Fruit fly (Drosophila melanogaster) whole organism, adult: ENCODE data around the gene CG10375.
A peak's percentile ranks its signal among the peaks of the same experiment; 100 is the strongest.

Experiments
- CG11617 ChIP-seq: fragments of 200-800 bp; sonication (Bioruptor generic); optimal IDR thresholded peaks from 2 replicates; lab custom pipeline; 2017; ENCODE audit warnings: mild to moderate bottlenecking, missing biosample characterization, missing genetic modification reagents, missing genetic modification characterization
- CG12768 ChIP-seq: fragments of 200-800 bp; sonication (Bioruptor generic); optimal IDR thresholded peaks from 2 replicates; lab custom pipeline; 2017; ENCODE audit warnings: missing biosample characterization, missing genetic modification characterization, mild to moderate bottlenecking, moderate library complexity, missing genetic modification reagents
- CG14711 ChIP-seq: fragments of 200-800 bp; sonication (Bioruptor generic); optimal IDR thresholded peaks from 2 replicates; lab custom pipeline; 2018; ENCODE audit warnings: missing biosample characterization, mild to moderate bottlenecking, missing genetic modification characterization, moderate library complexity
- CG1620 ChIP-seq: fragments of 200-800 bp; sonication (Bioruptor generic); optimal IDR thresholded peaks from 2 replicates; lab custom pipeline; 2016; ENCODE audit warnings: missing biosample characterization, missing genetic modification characterization
- CG33017 ChIP-seq: fragments of 200-800 bp; sonication (Bioruptor generic); optimal IDR thresholded peaks from 2 replicates; lab custom pipeline; 2018; ENCODE audit warnings: missing biosample characterization, mild to moderate bottlenecking, missing genetic modification characterization, moderate library complexity
- CG5204 ChIP-seq: fragments of 200-800 bp; sonication (Bioruptor generic); optimal IDR thresholded peaks from 2 replicates; lab custom pipeline; 2016; ENCODE audit warnings: missing biosample characterization, missing genetic modification characterization
- CG7045 ChIP-seq: fragments of 200-800 bp; sonication (Bioruptor generic); optimal IDR thresholded peaks from 2 replicates; lab custom pipeline; 2017; ENCODE audit warnings: missing biosample characterization, mild to moderate bottlenecking, missing genetic modification characterization
- CG7101 ChIP-seq: fragments of 200-800 bp; sonication (Bioruptor generic); optimal IDR thresholded peaks from 2 replicates; lab custom pipeline; 2018; ENCODE audit warnings: missing biosample characterization, mild to moderate bottlenecking, missing genetic modification characterization, moderate library complexity
- Clk ChIP-seq: fragments of 200-800 bp; sonication (Bioruptor generic); optimal IDR thresholded peaks from 2 replicates; lab custom pipeline; 2017; ENCODE audit warnings: missing biosample characterization, missing genetic modification characterization
- Crg-1 ChIP-seq: fragments of 200-800 bp; sonication (Bioruptor generic); optimal IDR thresholded peaks from 2 replicates; lab custom pipeline; 2016; ENCODE audit warnings: missing biosample characterization, missing genetic modification characterization
- Hr96 ChIP-seq: fragments of 200-800 bp; sonication (Bioruptor generic); optimal IDR thresholded peaks from 2 replicates; lab custom pipeline; 2016; ENCODE audit warnings: missing biosample characterization, missing genetic modification characterization
- Mnt ChIP-seq: fragments of 200-800 bp; sonication (Bioruptor generic); optimal IDR thresholded peaks from 2 replicates; lab custom pipeline; 2016; ENCODE audit warnings: missing biosample characterization, mild to moderate bottlenecking, missing genetic modification characterization
- bab1 ChIP-seq: fragments of 200-800 bp; sonication (Bioruptor generic); optimal IDR thresholded peaks from 3 replicates; lab custom pipeline; 2019; ENCODE audit warnings: missing biosample characterization, mild to moderate bottlenecking, missing genetic modification characterization, moderate library complexity
- cic ChIP-seq: fragments of 200-800 bp; sonication (Bioruptor generic); optimal IDR thresholded peaks from 2 replicates; lab custom pipeline; 2017; ENCODE audit warnings: missing biosample characterization, mild to moderate bottlenecking, missing genetic modification characterization, moderate library complexity
- cnc ChIP-seq, 2 experiments: fragments of >200 bp; optimal IDR thresholded peaks; 2 replicates each; lab custom pipeline; 2017
- kay ChIP-seq: fragments of 200-800 bp; sonication (Bioruptor generic); peaks from one replicate; lab custom pipeline; 2016; ENCODE audit warnings: missing biosample characterization, missing genetic modification characterization, borderline replicate concordance
- ovo ChIP-seq: fragments of 200-800 bp; sonication (Bioruptor generic); optimal IDR thresholded peaks from 2 replicates; lab custom pipeline; 2016; ENCODE audit warnings: missing biosample characterization, missing genetic modification characterization
- pad ChIP-seq: fragments of 200-800 bp; sonication (Bioruptor generic); optimal IDR thresholded peaks from 3 replicates; lab custom pipeline; 2017; ENCODE audit warnings: missing biosample characterization, missing genetic modification characterization, mild to moderate bottlenecking, moderate library complexity, missing genetic modification reagents
- tj ChIP-seq: fragments of 200-800 bp; sonication (Bioruptor generic); optimal IDR thresholded peaks from 3 replicates; lab custom pipeline; 2017; ENCODE audit warnings: missing biosample characterization, mild to moderate bottlenecking, missing genetic modification characterization, moderate library complexity
- toe ChIP-seq: fragments of 200-800 bp; sonication (Bioruptor generic); optimal IDR thresholded peaks from 2 replicates; lab custom pipeline; 2016; ENCODE audit warnings: missing biosample characterization, missing genetic modification characterization

The CG10375 gene

DNA sequence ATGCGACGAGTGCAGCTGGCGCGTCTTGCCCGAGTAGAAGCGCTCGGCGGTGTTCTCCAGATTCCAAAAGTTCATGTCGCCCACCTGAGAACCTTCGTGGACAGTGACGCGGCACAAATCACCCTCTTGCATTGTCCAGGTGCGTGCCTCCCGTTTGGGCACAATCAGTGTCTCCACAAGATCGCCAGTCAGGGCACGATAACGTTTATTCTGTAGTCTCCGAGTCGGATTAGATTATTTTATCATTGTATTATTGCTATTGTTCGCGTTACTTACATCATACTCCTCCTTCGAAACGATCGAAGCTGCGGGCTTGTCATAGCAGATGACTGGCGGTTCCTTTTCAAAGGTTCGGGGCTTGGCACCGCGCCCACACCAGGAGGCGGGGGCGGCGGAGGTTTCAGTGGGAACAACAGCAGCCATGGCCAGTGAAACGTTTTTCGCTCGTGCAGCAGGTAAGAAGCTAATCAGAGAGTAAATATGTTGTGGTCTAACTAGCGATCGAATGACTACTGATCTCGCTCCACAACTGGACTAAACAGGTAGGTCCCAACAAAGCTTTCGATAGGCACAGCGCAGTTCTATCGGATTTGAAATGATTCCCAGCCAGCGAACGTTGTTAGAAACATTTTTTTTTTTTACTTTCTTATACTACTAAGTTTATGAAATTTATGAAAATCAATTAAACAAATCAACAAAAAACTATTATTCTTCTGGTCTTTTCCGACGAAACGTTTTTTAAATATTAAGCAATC is 6.3 kb downstream of the CG10375 start, which contains the start of gene CG10208:
CG10208 (minus strand) TSS at position 518 of the 755 bp plus-strand sequence.
- TF ChIP-seq toe (no peak), CG14711 (tag; lab: Kevin White, UChicago) (no peak), CG7101 (tag; lab: Kevin White, UChicago) (peak; percentile 3), CG12768 (GFP tag; lab: Kevin White, UChicago) (peak; percentile 32), Clk (GFP tag; lab: Kevin White, UChicago) (no peak), cnc (optimal IDR thresholded peaks at IDR 0.05; lab: Kevin White, UChicago) (peak in 1 of 2 experiments; percentile 52), pad (GFP tag; lab: Kevin White, UChicago) (no peak), Mnt (GFP tag; lab: Kevin White, UChicago) (peak; percentile 67), Hr96 (GFP tag; lab: Kevin White, UChicago) (peak; percentile 30)

DNA sequence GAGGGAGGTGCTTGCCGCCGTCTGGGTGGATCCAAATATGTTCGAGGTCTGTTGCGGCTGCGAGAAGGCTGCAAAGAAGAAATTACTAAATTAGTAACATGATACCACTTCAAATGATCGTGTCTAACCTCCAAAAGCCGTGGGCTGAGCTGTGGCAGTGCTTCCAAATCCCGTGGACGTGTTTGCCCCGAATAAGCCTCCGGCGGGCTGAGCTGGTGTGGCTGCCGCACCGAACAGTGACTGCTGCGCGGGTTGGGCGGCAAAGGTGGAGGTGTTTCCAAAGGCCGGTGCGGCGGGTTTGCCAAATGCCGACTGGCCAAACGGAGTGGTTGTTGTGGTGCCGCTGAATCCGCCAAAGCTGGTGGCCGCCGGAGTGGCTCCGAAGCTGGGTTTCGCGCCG is 13.2 kb downstream of the CG10375 start:
- no peak for TF ChIP-seq Hr96 (GFP tag; lab: Kevin White, UChicago)
- no peak for TF ChIP-seq CG7045 (GFP tag; lab: Kevin White, UChicago)

DNA sequence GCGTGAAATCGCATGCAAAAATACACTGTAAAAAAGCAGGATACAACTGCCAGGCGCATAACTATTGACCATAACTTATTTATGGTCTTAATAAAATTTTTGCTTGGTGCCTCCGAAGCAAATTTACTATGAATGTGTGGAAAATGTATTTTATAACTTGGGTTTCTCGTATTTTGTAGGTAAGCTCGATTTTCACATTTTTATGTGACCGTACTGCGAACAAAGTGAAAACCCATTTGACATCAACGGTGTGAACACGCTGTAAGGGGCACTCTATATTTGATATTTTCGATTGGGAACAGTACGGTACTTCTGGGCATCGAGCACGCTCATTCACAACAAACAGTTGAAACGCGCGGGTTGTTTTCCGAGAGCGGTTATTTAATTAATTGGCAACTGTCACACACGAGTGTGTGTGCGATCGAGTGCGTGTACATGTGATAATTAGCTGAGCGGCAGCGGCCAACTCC is 14.0 kb downstream of the CG10375 start, which contains the start of the genes Nup98-96 and mbc:
Nup98-96 (minus strand) TSS at position 156 of the 470 bp plus-strand sequence.
mbc (plus strand) TSS at position 300 of the 470 bp plus-strand sequence.
- TF ChIP-seq CG33017 (peak; percentile 47), CG7101 (tag; lab: Kevin White, UChicago) (peak; percentile 79), bab1 (GFP tag; lab: Kevin White, UChicago) (peak; percentile 87), kay (no peak), CG14711 (tag; lab: Kevin White, UChicago) (peak; percentile 65), Clk (GFP tag; lab: Kevin White, UChicago) (peak; percentile 81), CG11617 (GFP tag; lab: Kevin White, UChicago) (peak; percentile 84), tj (GFP tag; lab: Kevin White, UChicago) (peak; percentile 82), CG5204 (GFP tag; lab: Kevin White, UChicago) (peak; percentile 85), Hr96 (GFP tag; lab: Kevin White, UChicago) (peak; percentile 90), CG12768 (GFP tag; lab: Kevin White, UChicago) (peak; percentile 71), cic (GFP tag; lab: Kevin White, UChicago) (peak; percentile 71), ovo (GFP tag; lab: Kevin White, UChicago) (peak; percentile 91), CG7045 (GFP tag; lab: Kevin White, UChicago) (peak; percentile 72), Mnt (GFP tag; lab: Kevin White, UChicago) (peak; percentile 93), CG1620 (peak; percentile 92), Crg-1 (peak; percentile 77), cnc (optimal IDR thresholded peaks at IDR 0.05; lab: Kevin White, UChicago) (no peak), pad (GFP tag; lab: Kevin White, UChicago) (peak; percentile 63), toe (peak; percentile 96)

DNA sequence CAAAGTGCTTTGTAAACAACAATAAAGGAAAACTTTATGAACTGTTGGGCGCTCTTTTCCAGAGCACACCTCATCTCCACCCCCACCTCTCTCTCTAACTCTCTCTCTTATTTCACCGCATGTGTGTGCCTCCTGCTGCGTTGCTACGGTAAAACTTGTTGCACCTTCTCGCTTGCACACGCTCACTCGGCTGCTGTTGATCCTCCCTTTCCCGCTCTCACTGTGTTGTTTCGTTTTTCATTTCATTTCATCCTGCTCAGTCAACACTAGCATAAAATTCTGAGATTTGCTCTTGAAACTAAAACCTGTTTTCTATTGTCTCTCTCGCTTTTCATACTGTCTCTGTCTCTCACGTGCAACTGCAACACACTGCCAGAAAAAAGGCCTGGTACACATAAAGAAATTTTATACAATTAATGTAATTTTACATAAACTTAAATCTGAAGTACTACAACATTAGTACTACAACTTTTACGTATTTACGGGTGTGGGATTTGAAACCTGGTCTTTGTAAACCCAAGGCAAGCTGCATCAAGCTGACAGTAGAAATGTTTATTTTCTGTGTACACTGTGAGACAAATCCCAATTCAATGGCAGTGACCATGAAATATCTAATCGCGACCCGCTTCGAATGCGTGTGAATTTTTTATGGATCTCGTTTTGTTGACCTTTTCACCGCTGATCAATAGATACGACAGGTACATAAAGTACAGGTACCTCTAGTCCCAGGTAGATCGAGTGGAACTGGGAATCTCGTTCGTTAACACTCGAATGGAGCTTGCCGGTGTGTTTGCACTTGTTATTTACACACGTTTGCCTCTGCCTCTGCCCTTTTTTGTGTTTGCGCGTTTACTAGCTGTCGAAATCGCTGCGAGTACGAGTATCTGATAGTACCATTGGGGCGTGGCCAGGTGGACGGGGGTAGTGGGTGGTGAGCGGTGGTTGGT is 15.2 kb downstream of the CG10375 start:
- peak; percentile 62 for TF ChIP-seq Crg-1
- TF ChIP-seq CG5204 (GFP tag; lab: Kevin White, UChicago), result peak; percentile 26
- TF ChIP-seq ovo (GFP tag; lab: Kevin White, UChicago), result peak; percentile 17
- peak; percentile 42 for TF ChIP-seq Clk (GFP tag; lab: Kevin White, UChicago)
- peak; percentile 94 for TF ChIP-seq cic (GFP tag; lab: Kevin White, UChicago)
- TF ChIP-seq pad (GFP tag; lab: Kevin White, UChicago), result peak; percentile 68
- peak; percentile 33 for TF ChIP-seq CG7045 (GFP tag; lab: Kevin White, UChicago)
- no peak for TF ChIP-seq CG14711 (tag; lab: Kevin White, UChicago)
- peak; percentile 38 for TF ChIP-seq CG33017
- TF ChIP-seq kay, result no peak
- peak; percentile 42 for TF ChIP-seq CG11617 (GFP tag; lab: Kevin White, UChicago)
- TF ChIP-seq cnc (optimal IDR thresholded peaks at IDR 0.05; lab: Kevin White, UChicago), result no peak
- TF ChIP-seq CG7101 (tag; lab: Kevin White, UChicago), result peak; percentile 33
- peak; percentile 15 for TF ChIP-seq toe
- TF ChIP-seq CG12768 (GFP tag; lab: Kevin White, UChicago), result peak; percentile 79
- TF ChIP-seq tj (GFP tag; lab: Kevin White, UChicago), result no peak
- TF ChIP-seq bab1 (GFP tag; lab: Kevin White, UChicago), result no peak
- TF ChIP-seq CG1620, result peak; percentile 45
- peak; percentile 27 for TF ChIP-seq Hr96 (GFP tag; lab: Kevin White, UChicago)
- peak; percentile 44 for TF ChIP-seq Mnt (GFP tag; lab: Kevin White, UChicago)

DNA sequence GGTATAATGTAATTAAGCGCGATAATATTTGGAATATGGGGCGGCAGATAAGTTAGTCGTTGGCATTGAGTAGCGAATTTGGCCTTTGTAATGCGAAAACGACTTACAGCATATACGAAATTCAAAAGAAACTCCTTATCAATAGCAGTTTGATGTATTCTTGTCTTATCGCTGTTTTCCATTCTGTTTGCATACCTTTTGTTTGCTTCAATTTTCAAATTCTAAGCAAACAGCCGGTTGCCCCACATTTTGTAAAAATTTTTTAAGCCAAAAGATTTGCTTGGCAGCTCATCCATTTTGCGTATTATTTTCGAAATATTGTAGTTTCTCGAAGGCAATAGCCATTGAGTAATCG is 15.9 kb downstream of the CG10375 start:
- TF ChIP-seq CG1620 (no peak), cic (GFP tag; lab: Kevin White, UChicago) (peak; percentile 47)
